Worm (Caenorhabditis elegans) whole organism, young adult: ENCODE measurements around the gene K01G5.8.

Source experiments
- C06A6.2 ChIP-seq: fragments of 200-800 bp; sonication (Bioruptor generic); conservative IDR thresholded peaks from 2 replicates; pipeline ENCODE4 v1.3.6; 2022; ENCODE audit warnings: missing genetic modification characterization, missing compliant biosample characterization
- C17E4.6 ChIP-seq: fragments of 200-800 bp; sonication (Bioruptor generic); IDR thresholded peaks from 2 replicates; pipeline ENCODE4 v1.3.6; 2022; ENCODE audit warnings: missing genetic modification reagents, missing genetic modification characterization, missing compliant biosample characterization
- F10E7.11 ChIP-seq: sonication (generic microtip); optimal IDR thresholded peaks from 2 replicates; lab custom pipeline; 2017; ENCODE audit warnings: mild to moderate bottlenecking, missing genetic modification characterization, moderate library complexity, missing compliant biosample characterization
- F33H1.4 ChIP-seq: fragments of 200-800 bp; sonication (Bioruptor generic); IDR thresholded peaks from 2 replicates; pipeline ENCODE4 v1.3.6; 2022; ENCODE audit warnings: missing genetic modification reagents, missing genetic modification characterization, missing compliant biosample characterization
- F39B2.1 ChIP-seq: fragments of 200-800 bp; sonication (Bioruptor generic); IDR thresholded peaks from 2 replicates; pipeline ENCODE4 v1.3.6; 2022; ENCODE audit warnings: missing genetic modification reagents, missing genetic modification characterization, missing compliant biosample characterization
- F49E8.2 ChIP-seq: sonication (generic microtip); optimal IDR thresholded peaks from 3 replicates; lab custom pipeline; 2017; ENCODE audit warnings: missing genetic modification characterization, mild to moderate bottlenecking, missing compliant biosample characterization, antibody characterized with exemption, moderate library complexity; ENCODE audit not compliant: insufficient read depth
- F55B11.4 ChIP-seq: sonication (generic microtip); optimal IDR thresholded peaks from 2 replicates; lab custom pipeline; 2016; ENCODE audit warnings: missing compliant biosample characterization, missing genetic modification characterization, borderline replicate concordance; ENCODE audit not compliant: insufficient read depth
- F57A8.1 ChIP-seq: fragments of 200-800 bp; sonication (Bioruptor generic); optimal IDR thresholded peaks from 2 replicates; lab custom pipeline; 2018; ENCODE audit warnings: mild to moderate bottlenecking, missing genetic modification characterization, moderate library complexity, missing compliant biosample characterization
- T26A5.8 ChIP-seq: sonication (generic microtip); optimal IDR thresholded peaks from 2 replicates; lab custom pipeline; 2016; ENCODE audit warnings: missing genetic modification characterization, missing compliant biosample characterization
- ZK185.1 ChIP-seq: sonication (generic microtip); optimal IDR thresholded peaks from 2 replicates; lab custom pipeline; 2016; ENCODE audit warnings: mild to moderate bottlenecking, missing genetic modification characterization, missing compliant biosample characterization; ENCODE audit not compliant: poor library complexity, severe bottlenecking
- akir-1 ChIP-seq: fragments of 200-800 bp; sonication (Bioruptor generic); optimal IDR thresholded peaks from 2 replicates; lab custom pipeline; 2018; ENCODE audit warnings: mild to moderate bottlenecking, missing genetic modification characterization, moderate library complexity, missing compliant biosample characterization
- ama-1 ChIP-seq, 3 experiments: fragments of 150-350 bp in 1 of 3; sonication (generic microtip) in 2 of 3; optimal IDR thresholded peaks; 2 replicates each; lab custom pipeline; 2014 to 2018; ENCODE audit warnings: missing biosample characterization in 2 of 3, missing genetic modification characterization in 2 of 3, missing genetic modification reagents in 2 of 3
- attf-5 ChIP-seq: fragments of 200-800 bp; sonication (Bioruptor generic); optimal IDR thresholded peaks from 2 replicates; lab custom pipeline; 2018; ENCODE audit warnings: mild to moderate bottlenecking, missing genetic modification characterization, missing compliant biosample characterization
- ceh-27 ChIP-seq: fragments of 200-800 bp; sonication (Bioruptor generic); optimal IDR thresholded peaks from 2 replicates; lab custom pipeline; 2018; ENCODE audit warnings: mild to moderate bottlenecking, missing genetic modification characterization, moderate library complexity, missing compliant biosample characterization
- ceh-91 ChIP-seq: fragments of 200-800 bp; sonication (Bioruptor generic); IDR thresholded peaks from 2 replicates; pipeline ENCODE4 v1.3.6; 2022; ENCODE audit warnings: missing genetic modification reagents, missing genetic modification characterization, missing compliant biosample characterization
- chd-7 ChIP-seq: sonication (generic microtip); optimal IDR thresholded peaks from 2 replicates; lab custom pipeline; 2016; ENCODE audit warnings: mild to moderate bottlenecking, missing genetic modification characterization, moderate library complexity, missing compliant biosample characterization
- dpff-1 ChIP-seq: sonication (generic microtip); optimal IDR thresholded peaks from 2 replicates; lab custom pipeline; 2017; ENCODE audit warnings: mild to moderate bottlenecking, missing genetic modification characterization, missing compliant biosample characterization
- egrh-3 ChIP-seq: fragments of 200-800 bp; sonication (Bioruptor generic); IDR thresholded peaks from 2 replicates; pipeline ENCODE4 v1.3.6; 2022; ENCODE audit warnings: missing genetic modification reagents, missing genetic modification characterization, missing compliant biosample characterization
- him-1 ChIP-seq: sonication (generic microtip); optimal IDR thresholded peaks from 2 replicates; lab custom pipeline; 2016; ENCODE audit warnings: missing genotype, missing genetic modification reagents, missing genetic modification characterization, missing compliant biosample characterization
- hmg-1.2 ChIP-seq: fragments of 200-800 bp; sonication (Bioruptor generic); IDR thresholded peaks from 2 replicates; pipeline ENCODE4 v1.3.6; 2022; ENCODE audit warnings: missing genetic modification reagents, missing genetic modification characterization, missing compliant biosample characterization
- hmg-20 ChIP-seq: fragments of 200-800 bp; sonication (Bioruptor generic); IDR thresholded peaks from 2 replicates; pipeline ENCODE4 v1.3.6; 2022; ENCODE audit warnings: missing genetic modification reagents, missing genetic modification characterization, missing compliant biosample characterization
- hsf-1 ChIP-seq: fragments of 200-800 bp; sonication (Bioruptor generic); IDR thresholded peaks from 2 replicates; pipeline ENCODE4 v1.3.6; 2022; ENCODE audit warnings: missing genetic modification reagents, missing genetic modification characterization, missing compliant biosample characterization
- let-526 ChIP-seq: fragments of 200-800 bp; sonication (Bioruptor generic); IDR thresholded peaks from 2 replicates; pipeline ENCODE4 v1.3.6; 2022; ENCODE audit warnings: missing genetic modification reagents, missing genetic modification characterization, missing compliant biosample characterization
- lin-35 ChIP-seq, 3 experiments: fragments of 150-350 bp in 2 of 3; sonication (generic microtip) in 1 of 3; optimal IDR thresholded peaks; 2 replicates each; lab custom pipeline; 2014 to 2018; ENCODE audit warnings: missing biosample characterization in 3 of 3, missing genetic modification characterization in 3 of 3, missing genetic modification reagents in 3 of 3
- lir-1 ChIP-seq: fragments of 200-800 bp; sonication (Bioruptor generic); conservative IDR thresholded peaks from 2 replicates; pipeline ENCODE4 v1.3.6; 2022; ENCODE audit warnings: missing genetic modification reagents, missing genetic modification characterization, missing compliant biosample characterization
- lsl-1 ChIP-seq: fragments of 200-800 bp; sonication (Bioruptor generic); optimal IDR thresholded peaks from 2 replicates; lab custom pipeline; 2018; ENCODE audit warnings: mild to moderate bottlenecking, missing genetic modification characterization, moderate library complexity, missing compliant biosample characterization
- madf-10 ChIP-seq: sonication (generic microtip); optimal IDR thresholded peaks from 2 replicates; lab custom pipeline; 2016; ENCODE audit warnings: mild to moderate bottlenecking, missing genetic modification characterization, missing compliant biosample characterization
- madf-3 ChIP-seq: fragments of 200-800 bp; sonication (Bioruptor generic); IDR thresholded peaks from 2 replicates; pipeline ENCODE4 v1.3.6; 2022; ENCODE audit warnings: missing genetic modification reagents, missing genetic modification characterization, missing compliant biosample characterization
- nfya-2 ChIP-seq: fragments of 200-800 bp; sonication (Bioruptor generic); IDR thresholded peaks from 2 replicates; pipeline ENCODE4 v1.3.6; 2022; ENCODE audit warnings: missing genetic modification reagents, missing genetic modification characterization, missing compliant biosample characterization
- nfyb-1 ChIP-seq: fragments of 200-800 bp; sonication (Bioruptor generic); IDR thresholded peaks from 2 replicates; pipeline ENCODE4 v1.3.6; 2022; ENCODE audit warnings: missing genetic modification reagents, missing genetic modification characterization, missing compliant biosample characterization
- nhr-80 ChIP-seq: sonication (generic microtip); optimal IDR thresholded peaks from 2 replicates; lab custom pipeline; 2016; ENCODE audit warnings: missing genetic modification characterization, missing compliant biosample characterization
- pha-4 ChIP-seq: fragments of 150-350 bp; sonication (generic microtip); optimal IDR thresholded peaks from 2 replicates; lab custom pipeline; 2014; ENCODE audit warnings: missing biosample characterization, missing genetic modification reagents, missing genetic modification characterization
- rcor-1 ChIP-seq: fragments of 200-800 bp; sonication (Bioruptor generic); IDR thresholded peaks from 2 replicates; pipeline ENCODE4 v1.3.6; 2022; ENCODE audit warnings: missing genetic modification reagents, missing genetic modification characterization, missing compliant biosample characterization
- repo-1 ChIP-seq: sonication (generic microtip); optimal IDR thresholded peaks from 2 replicates; lab custom pipeline; 2017; ENCODE audit warnings: mild to moderate bottlenecking, missing genetic modification characterization, missing compliant biosample characterization
- rpc-1 ChIP-seq, 2 experiments: fragments of 150-350 bp in 1 of 2; sonication (generic microtip) in 1 of 2; optimal IDR thresholded peaks; 2 replicates each; lab custom pipeline; 2014 to 2018; ENCODE audit warnings: missing biosample characterization in 1 of 2, missing genetic modification characterization in 1 of 2, missing genetic modification reagents in 1 of 2, missing genotype in 1 of 2
- sea-2 ChIP-seq: fragments of 200-800 bp; sonication (Bioruptor generic); IDR thresholded peaks from 2 replicates; pipeline ENCODE4 v1.3.6; 2022; ENCODE audit warnings: missing genetic modification characterization, missing compliant biosample characterization
- snpc-1.1 ChIP-seq: sonication (generic microtip); optimal IDR thresholded peaks from 2 replicates; lab custom pipeline; 2017; ENCODE audit warnings: missing genetic modification characterization, mild to moderate bottlenecking, missing compliant biosample characterization, antibody characterized with exemption, moderate library complexity, missing genotype, missing genetic modification reagents; ENCODE audit not compliant: insufficient read depth
- snpc-4 ChIP-seq, 5 experiments: fragments of 150-350 bp in 1 of 5; sonication (generic microtip) in 4 of 5; optimal IDR thresholded peaks; 2 replicates each; lab custom pipeline; 2014 to 2018; ENCODE audit warnings: missing genetic modification characterization in 5 of 5, missing biosample characterization in 3 of 5, antibody characterized with exemption in 2 of 5, mild to moderate bottlenecking in 2 of 5, missing compliant biosample characterization in 2 of 5, missing genotype in 2 of 5, moderate library complexity in 2 of 5, missing genetic modification reagents in 1 of 5
- unc-130 ChIP-seq: sonication (generic microtip); optimal IDR thresholded peaks from 2 replicates; lab custom pipeline; 2016; ENCODE audit warnings: missing genetic modification reagents, missing genetic modification characterization, missing compliant biosample characterization
- zim-3 ChIP-seq: sonication (generic microtip); optimal IDR thresholded peaks from 2 replicates; lab custom pipeline; 2017; ENCODE audit warnings: mild to moderate bottlenecking, missing genetic modification characterization, moderate library complexity, missing compliant biosample characterization

K01G5.8 gene

ce11 chrIII:10720170-10720569, 20.4 kb downstream of the K01G5.8 start (continued):
- TF ChIP-seq zim-3 (tag; lab: Kevin White, UChicago) = no peak
- TF ChIP-seq F39B2.1 (GFP tag; lab: Robert Waterston, UW) = no peak
- TF ChIP-seq F49E8.2 (tag; lab: Kevin White, UChicago) = no peak
- peak; percentile 95 for TF ChIP-seq nhr-80 (tag; lab: Kevin White, UChicago)
- TF ChIP-seq ZK185.1 (tag; lab: Kevin White, UChicago) = peak; percentile 42
- no peak for TF ChIP-seq C17E4.6
- no peak for TF ChIP-seq akir-1 (GFP tag; lab: Kevin White, UChicago)
- TF ChIP-seq attf-5 (GFP tag; lab: Kevin White, UChicago) = peak; percentile 81
- no peak for TF ChIP-seq ama-1 (optimal IDR thresholded peaks at IDR 0.05; lab: Kevin White, UChicago)
- no peak for TF ChIP-seq ama-1 (GFP tag; optimal IDR thresholded peaks at IDR 0.05; lab: Kevin White, UChicago)
- peak; percentile 86 for TF ChIP-seq nfyb-1 (GFP tag; lab: Robert Waterston, UW)
- no peak for TF ChIP-seq let-526 (GFP tag; lab: Robert Waterston, UW)
- peak; percentile 92 for TF ChIP-seq hmg-1.2 (GFP tag; lab: Robert Waterston, UW)
- TF ChIP-seq snpc-1.1 (tag; lab: Kevin White, UChicago) = no peak
- no peak for TF ChIP-seq rpc-1 (optimal IDR thresholded peaks at IDR 0.05; lab: Kevin White, UChicago)
- no peak for TF ChIP-seq rpc-1 (tag; optimal IDR thresholded peaks at IDR 0.05; lab: Kevin White, UChicago)
- TF ChIP-seq F55B11.4 (tag; lab: Kevin White, UChicago) = no peak
- TF ChIP-seq hsf-1 (GFP tag; lab: Robert Waterston, UW) = 0 out of 2 replicates have a peak, but pooled peaks have one; percentile 7
- peak; percentile 41 for TF ChIP-seq lir-1
- no peak for TF ChIP-seq T26A5.8 (tag; lab: Kevin White, UChicago)
- TF ChIP-seq madf-10 (tag; lab: Kevin White, UChicago) = peak; percentile 10
- no peak for TF ChIP-seq nfya-2 (GFP tag; lab: Robert Waterston, UW)
- no peak for TF ChIP-seq F57A8.1 (GFP tag; lab: Kevin White, UChicago)
- no peak for TF ChIP-seq repo-1
- peak; percentile 68 for TF ChIP-seq rcor-1
- TF ChIP-seq ceh-27 (GFP tag; lab: Kevin White, UChicago) = peak; percentile 72
- TF ChIP-seq him-1 = no peak
- TF ChIP-seq pha-4 (tag; lab: Kevin White, UChicago) = no peak
- TF ChIP-seq F33H1.4 (GFP tag; lab: Robert Waterston, UW) = no peak; the same call in 1 of the 2 replicates
- peak; percentile 36 for TF ChIP-seq lsl-1 (GFP tag; lab: Kevin White, UChicago)
- TF ChIP-seq chd-7 (tag; lab: Kevin White, UChicago) = peak; percentile 83
- no peak for TF ChIP-seq madf-3 (GFP tag; lab: Robert Waterston, UW)
- TF ChIP-seq lin-35 (GFP tag; optimal IDR thresholded peaks at IDR 0.05; lab: Kevin White, UChicago) = peak in 1 of 3 experiments; percentile 63
- no peak for TF ChIP-seq sea-2 (GFP tag; lab: Robert Waterston, UW)
- TF ChIP-seq egrh-3 (GFP tag; lab: Robert Waterston, UW) = 0 out of 2 replicates have a peak, but pooled peaks have one; percentile 12
- no peak for TF ChIP-seq snpc-4 (GFP tag; optimal IDR thresholded peaks at IDR 0.05; lab: Kevin White, UChicago)
- TF ChIP-seq snpc-4 (tag; optimal IDR thresholded peaks at IDR 0.05; lab: Kevin White, UChicago) = peak in 2 of 4 experiments; percentile 26 to 30
- TF ChIP-seq C06A6.2 (GFP tag; lab: Robert Waterston, UW) = peak; percentile 68; the same call in 1 of the 2 replicates
- no peak for TF ChIP-seq dpff-1 (tag; lab: Kevin White, UChicago)
- TF ChIP-seq unc-130 (GFP tag; lab: Kevin White, UChicago) = no peak
- TF ChIP-seq hmg-20 (GFP tag; lab: Robert Waterston, UW) = no peak
- TF ChIP-seq F10E7.11 (tag; lab: Kevin White, UChicago) = no peak
- no peak for TF ChIP-seq ceh-91 (GFP tag; lab: Robert Waterston, UW)
